Worm (Caenorhabditis elegans): ENCODE results near the gene C15C8.5.

C15C8.5 gene

ce11 chrV:12716447-12716846 lies 31.4 kb upstream of the C15C8.5 start, which contains the start of gene str-178:
str-178 (minus strand) TSS chrV:12716547.
- TF ChIP-seq bed-3 (GFP tag; optimal IDR thresholded peaks at IDR 0.05): no peak
- no peak for TF ChIP-seq zip-8 (tag; optimal IDR thresholded peaks at IDR 0.05)
- no peak for TF ChIP-seq mep-1 (tag; optimal IDR thresholded peaks at IDR 0.05)

DNA sequence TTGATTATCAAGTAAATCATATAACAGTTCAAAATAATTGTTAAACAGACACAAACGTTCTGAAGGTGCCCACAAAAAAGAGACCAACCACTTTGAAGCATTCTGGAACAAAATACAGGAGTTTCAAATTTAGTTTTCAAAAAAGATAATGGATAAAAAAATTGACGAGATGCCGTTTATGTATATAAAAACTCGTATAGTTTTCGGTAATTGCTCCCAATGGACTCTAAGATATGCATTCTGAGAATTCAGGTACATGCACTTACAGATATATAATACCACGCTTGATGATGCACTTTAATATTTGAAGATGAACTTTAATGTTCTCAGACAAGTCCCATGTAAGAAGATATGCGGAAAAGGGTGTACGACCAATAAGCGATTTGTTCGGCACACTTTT lies 29.2 kb upstream of the C15C8.5 start, which contains the start of gene str-181:
Gene str-181 (minus strand): TSS at position 101 of the 400 bp plus-strand sequence.
- TF ChIP-seq zip-8 (tag; optimal IDR thresholded peaks at IDR 0.05): no peak
- no peak for TF ChIP-seq flh-1 (GFP tag; optimal IDR thresholded peaks at IDR 0.05)
- TF ChIP-seq nhr-237 (tag; optimal IDR thresholded peaks at IDR 0.05): no peak
- TF ChIP-seq mls-2 (tag; optimal IDR thresholded peaks at IDR 0.05): no peak
- TF ChIP-seq tbx-8 (GFP tag; optimal IDR thresholded peaks at IDR 0.05): no peak
- no peak for TF ChIP-seq nhr-28 (tag; optimal IDR thresholded peaks at IDR 0.05)
- no peak for TF ChIP-seq nhr-12 (tag; optimal IDR thresholded peaks at IDR 0.05)
- no peak for TF ChIP-seq bed-3 (GFP tag; optimal IDR thresholded peaks at IDR 0.05)
- no peak for TF ChIP-seq lsy-2 (tag; optimal IDR thresholded peaks at IDR 0.05)
- TF ChIP-seq sptf-1 (tag; optimal IDR thresholded peaks at IDR 0.05): no peak
- no peak for TF ChIP-seq nhr-2 (tag; optimal IDR thresholded peaks at IDR 0.05)
- no peak for TF ChIP-seq nhr-76 (tag; optimal IDR thresholded peaks at IDR 0.05)
- no peak for TF ChIP-seq unc-120 (tag; optimal IDR thresholded peaks at IDR 0.05; ENCODE audit: poor library complexity, severe bottlenecking)
- TF ChIP-seq sem-2 (GFP tag; optimal IDR thresholded peaks at IDR 0.05): no peak
- no peak for TF ChIP-seq snpc-4 (tag; optimal IDR thresholded peaks at IDR 0.05)
- no peak for TF ChIP-seq elt-3 (tag; optimal IDR thresholded peaks at IDR 0.05)
- no peak for TF ChIP-seq unc-62 (GFP tag; optimal IDR thresholded peaks at IDR 0.05)
- no peak for TF ChIP-seq drap-1 (GFP tag; optimal IDR thresholded peaks at IDR 0.05)

ce11 chrV:12719713-12720112 lies 28.1 kb upstream of the C15C8.5 start, which contains the start of gene R11D1.7:
R11D1.7 (plus strand) TSS chrV:12720013.
- TF ChIP-seq cnd-1 (tag; optimal IDR thresholded peaks at IDR 0.05) (no peak), ceh-39 (tag; optimal IDR thresholded peaks at IDR 0.05) (no peak), blmp-1 (tag; optimal IDR thresholded peaks at IDR 0.05) (no peak), bed-3 (GFP tag; optimal IDR thresholded peaks at IDR 0.05) (no peak), elt-1 (tag; optimal IDR thresholded peaks at IDR 0.05; ENCODE audit: borderline replicate concordance, insufficient read depth) (no peak), ces-1 (GFP tag; optimal IDR thresholded peaks at IDR 0.05) (no peak), nhr-28 (tag; optimal IDR thresholded peaks at IDR 0.05) (no peak), ceh-83 (GFP tag; optimal IDR thresholded peaks at IDR 0.05) (no peak), mab-5 (tag; optimal IDR thresholded peaks at IDR 0.05) (no peak), snpc-4 (tag; optimal IDR thresholded peaks at IDR 0.05) (no peak), ceh-43 (GFP tag; optimal IDR thresholded peaks at IDR 0.05) (no peak), elt-3 (tag; optimal IDR thresholded peaks at IDR 0.05) (no peak), nhr-12 (tag; optimal IDR thresholded peaks at IDR 0.05) (no peak)

DNA sequence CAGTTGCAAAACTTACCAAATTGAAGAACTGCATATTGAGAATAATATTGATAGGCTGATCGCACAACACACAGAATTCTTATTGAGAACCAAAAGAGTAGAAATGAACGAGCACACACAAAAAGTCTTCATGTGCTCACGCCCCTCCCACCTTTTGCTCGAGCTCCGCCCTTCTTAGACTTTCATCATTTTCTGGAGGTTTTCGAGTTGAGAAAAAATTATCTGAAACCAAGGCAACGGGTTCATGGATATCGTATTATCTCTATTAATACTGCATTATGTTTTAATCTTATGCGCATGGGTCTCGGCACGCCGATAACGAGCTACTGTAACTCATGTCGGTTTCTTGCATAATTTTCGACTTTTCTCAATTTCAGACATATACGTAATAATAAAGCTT lies 21.9 kb upstream of the C15C8.5 start, which contains the start of gene R11D1.12:
Gene R11D1.12 (minus strand): TSS at position 101 of the 400 bp plus-strand sequence.
- no peak for TF ChIP-seq unc-120 (tag; optimal IDR thresholded peaks at IDR 0.05; ENCODE audit: poor library complexity, severe bottlenecking)
- TF ChIP-seq mab-5 (tag; optimal IDR thresholded peaks at IDR 0.05): no peak
- TF ChIP-seq snpc-4 (tag; optimal IDR thresholded peaks at IDR 0.05): no peak
- TF ChIP-seq ces-1 (GFP tag; optimal IDR thresholded peaks at IDR 0.05): no peak
- TF ChIP-seq lin-13 (tag; optimal IDR thresholded peaks at IDR 0.05): no peak
- no peak for TF ChIP-seq nhr-237 (tag; optimal IDR thresholded peaks at IDR 0.05)
- TF ChIP-seq ceh-39 (tag; optimal IDR thresholded peaks at IDR 0.05): no peak
- TF ChIP-seq bed-3 (GFP tag; optimal IDR thresholded peaks at IDR 0.05): no peak
- TF ChIP-seq M03D4.4 (tag; optimal IDR thresholded peaks at IDR 0.05): no peak
- TF ChIP-seq ham-2 (GFP tag; optimal IDR thresholded peaks at IDR 0.05): no peak
- TF ChIP-seq nhr-76 (tag; optimal IDR thresholded peaks at IDR 0.05): no peak
- TF ChIP-seq nhr-2 (tag; optimal IDR thresholded peaks at IDR 0.05): no peak
- TF ChIP-seq unc-62 (GFP tag; optimal IDR thresholded peaks at IDR 0.05): no peak
- TF ChIP-seq zip-8 (tag; optimal IDR thresholded peaks at IDR 0.05): no peak
- no peak for TF ChIP-seq lin-32 (GFP tag; optimal IDR thresholded peaks at IDR 0.05)
- TF ChIP-seq tbx-8 (GFP tag; optimal IDR thresholded peaks at IDR 0.05): no peak

- no peak for TF ChIP-seq mep-1 (tag; optimal IDR thresholded peaks at IDR 0.05)
- no peak for TF ChIP-seq elt-1 (tag; optimal IDR thresholded peaks at IDR 0.05; ENCODE audit: borderline replicate concordance, insufficient read depth)
- TF ChIP-seq flh-1 (GFP tag; optimal IDR thresholded peaks at IDR 0.05): no peak
- no peak for TF ChIP-seq unc-120 (tag; optimal IDR thresholded peaks at IDR 0.05; ENCODE audit: poor library complexity, severe bottlenecking)
- TF ChIP-seq lin-13 (tag; optimal IDR thresholded peaks at IDR 0.05): no peak
- no peak for TF ChIP-seq ceh-83 (GFP tag; optimal IDR thresholded peaks at IDR 0.05)
- TF ChIP-seq ham-2 (GFP tag; optimal IDR thresholded peaks at IDR 0.05): no peak
- TF ChIP-seq drap-1 (GFP tag; optimal IDR thresholded peaks at IDR 0.05): no peak
- TF ChIP-seq mab-5 (tag; optimal IDR thresholded peaks at IDR 0.05): no peak
- TF ChIP-seq ceh-39 (tag; optimal IDR thresholded peaks at IDR 0.05): no peak
- TF ChIP-seq zip-8 (tag; optimal IDR thresholded peaks at IDR 0.05): no peak
- TF ChIP-seq M03D4.4 (tag; optimal IDR thresholded peaks at IDR 0.05): no peak
- no peak for TF ChIP-seq ztf-11 (tag; optimal IDR thresholded peaks at IDR 0.05)
- no peak for TF ChIP-seq hlh-1 (tag; optimal IDR thresholded peaks at IDR 0.05)
- no peak for TF ChIP-seq nhr-12 (tag; optimal IDR thresholded peaks at IDR 0.05)
- no peak for TF ChIP-seq unc-39 (tag; optimal IDR thresholded peaks at IDR 0.05)
- no peak for TF ChIP-seq nhr-28 (tag; optimal IDR thresholded peaks at IDR 0.05)
- no peak for TF ChIP-seq cnd-1 (tag; optimal IDR thresholded peaks at IDR 0.05)
These were observed 20.6 kb upstream of the C15C8.5 start, which contains the start of gene R11D1.13 for ce11 chrV:12727104-12727637. R11D1.13 (plus strand) TSS chrV:12727154.
